Fruit fly (Drosophila melanogaster): Measurements from ENCODE around the gene Edem1.

Gene Edem1

dm6 chrX:1908757-1909156, at the start of gene Edem1, which contains the start of gene Rbcn-3B (continued):
- TF ChIP-seq CG1792 (GFP tag; optimal IDR thresholded peaks at IDR 0.05) (no peak), tap (tag; optimal IDR thresholded peaks at IDR 0.05) (no peak), run (tag; optimal IDR thresholded peaks at IDR 0.05) (no peak), crol (GFP tag; IDR thresholded peaks at IDR 0.05) (peak; percentile 56; the same call in 1 of the 2 replicates), CG17359 (tag; optimal IDR thresholded peaks at IDR 0.05) (no peak), HHEX (GFP tag; optimal IDR thresholded peaks at IDR 0.05) (no peak), amos (GFP tag; IDR thresholded peaks at IDR 0.05; ENCODE audit: partially characterized antibody) (peak; percentile 68), br (optimal IDR thresholded peaks at IDR 0.05) (no peak), Doc3 (GFP tag; IDR thresholded peaks at IDR 0.05; ENCODE audit: partially characterized antibody) (peak; percentile 45; the same call in 1 of the 3 replicates), CG15696 (tag; optimal IDR thresholded peaks at IDR 0.05) (no peak), zen (tag; optimal IDR thresholded peaks at IDR 0.05) (no peak), CG7963 (GFP tag; IDR thresholded peaks at IDR 0.05; ENCODE audit: partially characterized antibody) (0 out of 3 replicates have a peak, but pooled peaks have one; percentile 39), CG11093 (GFP tag; IDR thresholded peaks at IDR 0.05) (no peak), odd (GFP tag; optimal IDR thresholded peaks at IDR 0.05) (no peak), Dref (GFP tag; IDR thresholded peaks at IDR 0.05) (peak; percentile 64), shn (GFP tag; optimal IDR thresholded peaks at IDR 0.05) (no peak), Scr (GFP tag; IDR thresholded peaks at IDR 0.05; ENCODE audit: partially characterized antibody) (peak; percentile 53), fu2 (GFP tag; optimal IDR thresholded peaks at IDR 0.05) (no peak), Sry-δ (GFP tag; optimal IDR thresholded peaks at IDR 0.05) (peak; percentile 19), her (GFP tag; optimal IDR thresholded peaks at IDR 0.05) (no peak), cg (GFP tag; optimal IDR thresholded peaks at IDR 0.05) (peak; percentile 82), Drgx (GFP tag; IDR thresholded peaks at IDR 0.05) (peak; percentile 14; the same call in 1 of the 2 replicates), CG12942 (GFP tag; optimal IDR thresholded peaks at IDR 0.05) (no peak), pzg (GFP tag; optimal IDR thresholded peaks at IDR 0.05) (peak; percentile 38), ash1 (GFP tag; optimal IDR thresholded peaks at IDR 0.05) (no peak), Rx (GFP tag; IDR thresholded peaks at IDR 0.05) (no peak), Hand (GFP tag; optimal IDR thresholded peaks at IDR 0.05) (no peak), toy (GFP tag; IDR thresholded peaks at IDR 0.05) (no peak), inv (GFP tag; IDR thresholded peaks at IDR 0.05; ENCODE audit: partially characterized antibody) (peak; percentile 52; the same call in 1 of the 2 replicates), org-1 (GFP tag; optimal IDR thresholded peaks at IDR 0.05) (no peak), Oaz (GFP tag; IDR thresholded peaks at IDR 0.05) (no peak), CG1647 (GFP tag; optimal IDR thresholded peaks at IDR 0.05) (no peak), Opbp (GFP tag; IDR thresholded peaks at IDR 0.05; ENCODE audit: partially characterized antibody) (peak; percentile 36; the same call in 1 of the 3 replicates), CG17612 (GFP tag; IDR thresholded peaks at IDR 0.05) (no peak), CG13424 (tag; optimal IDR thresholded peaks at IDR 0.05) (no peak), CG12236 (GFP tag; optimal IDR thresholded peaks at IDR 0.05) (no peak), crp (GFP tag; optimal IDR thresholded peaks at IDR 0.05) (no peak), Trl (optimal IDR thresholded peaks at IDR 0.05) (no peak), Trl (GFP tag; optimal IDR thresholded peaks at IDR 0.05) (no peak), Hr39 (optimal IDR thresholded peaks at IDR 0.05) (no peak), CG14860 (GFP tag; IDR thresholded peaks at IDR 0.05; ENCODE audit: partially characterized antibody) (0 out of 3 replicates have a peak, but pooled peaks have one; percentile 31), CG15479 (GFP tag; optimal IDR thresholded peaks at IDR 0.05) (peak; percentile 23), CG6791 (GFP tag; IDR thresholded peaks at IDR 0.05; ENCODE audit: partially characterized antibody) (peak; percentile 67; the same call in 2 of the 3 replicates), CG7786 (GFP tag; optimal IDR thresholded peaks at IDR 0.05) (no peak), CG9215 (GFP tag; IDR thresholded peaks at IDR 0.05) (no peak), twi (tag; optimal IDR thresholded peaks at IDR 0.05) (no peak), Hey (tag; optimal IDR thresholded peaks at IDR 0.05) (no peak), Adf1 (GFP tag; IDR thresholded peaks at IDR 0.05) (no peak), CG4282 (GFP tag; optimal IDR thresholded peaks at IDR 0.05) (no peak), hb (GFP tag; IDR thresholded peaks at IDR 0.05; ENCODE audit: partially characterized antibody) (peak; percentile 57; the same call in 1 of the 3 replicates), az2 (GFP tag; optimal IDR thresholded peaks at IDR 0.05) (no peak)
